Worm (Caenorhabditis elegans) whole organism, L3 larva: Measurements from ENCODE around the gene che-2.

Experiments used
- R02D3.7 ChIP-seq: fragments of 150-350 bp; optimal IDR thresholded peaks from 2 replicates; lab custom pipeline; 2014; ENCODE audit warnings: missing biosample characterization, missing genetic modification characterization
- ZK546.5 ChIP-seq: sonication (generic microtip); optimal IDR thresholded peaks from 2 replicates; lab custom pipeline; 2017; ENCODE audit warnings: missing biosample characterization, missing genetic modification characterization
- aly-2 ChIP-seq: fragments of 150-350 bp; optimal IDR thresholded peaks from 2 replicates; lab custom pipeline; 2014; ENCODE audit warnings: missing biosample characterization, missing genetic modification characterization
- ceh-16 ChIP-seq: sonication (generic microtip); optimal IDR thresholded peaks from 2 replicates; lab custom pipeline; 2017; ENCODE audit warnings: missing biosample characterization, missing genetic modification characterization
- ceh-28 ChIP-seq: fragments of 150-350 bp; optimal IDR thresholded peaks from 2 replicates; lab custom pipeline; 2014; ENCODE audit warnings: missing biosample characterization, missing genetic modification reagents, missing genetic modification characterization
- ceh-82 ChIP-seq: fragments of 150-350 bp; optimal IDR thresholded peaks from 2 replicates; lab custom pipeline; 2014; ENCODE audit warnings: missing biosample characterization, missing genetic modification characterization
- ceh-9 ChIP-seq: sonication (generic microtip); optimal IDR thresholded peaks from 2 replicates; lab custom pipeline; 2018; ENCODE audit warnings: missing biosample characterization, missing genetic modification characterization
- egl-27 ChIP-seq: sonication (generic microtip); optimal IDR thresholded peaks from 4 replicates; lab custom pipeline; 2017; ENCODE audit warnings: missing biosample characterization, missing genetic modification reagents, missing genetic modification characterization
- egl-5 ChIP-seq: fragments of 150-350 bp; optimal IDR thresholded peaks from 2 replicates; lab custom pipeline; 2017; ENCODE audit warnings: missing biosample characterization, missing genetic modification reagents, missing genetic modification characterization, inconsistent platforms
- elt-1 ChIP-seq: fragments of 150-350 bp; optimal IDR thresholded peaks from 2 replicates; lab custom pipeline; 2014; ENCODE audit warnings: missing biosample characterization, missing genetic modification characterization
- elt-2 ChIP-seq: sonication (generic microtip); optimal IDR thresholded peaks from 2 replicates; lab custom pipeline; 2016; ENCODE audit warnings: missing genetic modification reagents, mild to moderate bottlenecking, missing genetic modification characterization, missing compliant biosample characterization
- elt-3 ChIP-seq, 3 experiments: fragments of 150-350 bp in 1 of 3; sonication (generic microtip) in 2 of 3; optimal IDR thresholded peaks; 2 replicates in 2 of 3; 4 replicates in 1 of 3; lab custom pipeline; 2014 to 2017; ENCODE audit warnings: missing biosample characterization in 3 of 3, missing genetic modification characterization in 3 of 3
- eor-1 ChIP-seq, 2 experiments: fragments of 150-350 bp; optimal IDR thresholded peaks; 2 replicates each; lab custom pipeline; 2014 to 2018; ENCODE audit warnings: missing biosample characterization in 2 of 2, missing genetic modification characterization in 2 of 2
- fkh-2 ChIP-seq: fragments of 150-350 bp; optimal IDR thresholded peaks from 2 replicates; lab custom pipeline; 2014; ENCODE audit warnings: missing biosample characterization, missing genetic modification reagents, missing genetic modification characterization
- fos-1 ChIP-seq: fragments of 150-350 bp; optimal IDR thresholded peaks from 2 replicates; lab custom pipeline; 2014; ENCODE audit warnings: missing biosample characterization, missing genetic modification characterization
- hmg-11 ChIP-seq: sonication (generic microtip); optimal IDR thresholded peaks from 2 replicates; lab custom pipeline; 2016; ENCODE audit warnings: missing genetic modification characterization, missing compliant biosample characterization
- jun-1 ChIP-seq: fragments of 150-350 bp; optimal IDR thresholded peaks from 2 replicates; lab custom pipeline; 2014; ENCODE audit warnings: missing biosample characterization, missing genetic modification reagents, missing genetic modification characterization
- lin-15B ChIP-seq: fragments of 150-350 bp; optimal IDR thresholded peaks from 2 replicates; lab custom pipeline; 2014; ENCODE audit warnings: missing biosample characterization, missing genetic modification characterization
- lin-39 ChIP-seq: fragments of 150-350 bp; optimal IDR thresholded peaks from 2 replicates; lab custom pipeline; 2018; ENCODE audit warnings: missing biosample characterization, missing genetic modification reagents, missing genetic modification characterization
- lsy-12 ChIP-seq: sonication (generic microtip); optimal IDR thresholded peaks from 2 replicates; lab custom pipeline; 2016; ENCODE audit warnings: mild to moderate bottlenecking, missing genetic modification characterization, missing compliant biosample characterization
- mdl-1 ChIP-seq: fragments of 150-350 bp; optimal IDR thresholded peaks from 2 replicates; lab custom pipeline; 2014; ENCODE audit warnings: missing biosample characterization, missing genetic modification characterization
- mml-1 ChIP-seq: fragments of 150-350 bp; sonication (generic microtip); optimal IDR thresholded peaks from 3 replicates; lab custom pipeline; 2014; ENCODE audit warnings: missing biosample characterization, missing genetic modification characterization
- nhr-12 ChIP-seq: fragments of 150-350 bp; optimal IDR thresholded peaks from 2 replicates; lab custom pipeline; 2014; ENCODE audit warnings: missing biosample characterization, missing genetic modification characterization
- nhr-23 ChIP-seq: fragments of 150-350 bp; optimal IDR thresholded peaks from 2 replicates; lab custom pipeline; 2014; ENCODE audit warnings: missing biosample characterization, missing genetic modification reagents, missing genetic modification characterization
- nhr-237 ChIP-seq: fragments of 150-350 bp; optimal IDR thresholded peaks from 2 replicates; lab custom pipeline; 2014; ENCODE audit warnings: missing biosample characterization, missing genetic modification characterization
- nhr-25 ChIP-seq: sonication (generic microtip); optimal IDR thresholded peaks from 2 replicates; lab custom pipeline; 2017; ENCODE audit warnings: missing biosample characterization, missing genetic modification characterization
- nhr-28 ChIP-seq: fragments of 150-350 bp; optimal IDR thresholded peaks from 2 replicates; lab custom pipeline; 2014; ENCODE audit warnings: missing biosample characterization, missing genetic modification characterization
- nhr-43 ChIP-seq: sonication (generic microtip); optimal IDR thresholded peaks from 2 replicates; lab custom pipeline; 2016; ENCODE audit warnings: mild to moderate bottlenecking, missing genetic modification characterization, missing compliant biosample characterization; ENCODE audit not compliant: poor library complexity, severe bottlenecking
- nhr-76 ChIP-seq: fragments of 150-350 bp; sonication (generic microtip); optimal IDR thresholded peaks from 5 replicates; lab custom pipeline; 2014; ENCODE audit warnings: missing biosample characterization, missing genetic modification characterization
- nhr-77 ChIP-seq: fragments of 150-350 bp; optimal IDR thresholded peaks from 2 replicates; lab custom pipeline; 2014; ENCODE audit warnings: missing biosample characterization, missing genetic modification characterization
- pha-4 ChIP-seq: fragments of 150-350 bp; optimal IDR thresholded peaks from 2 replicates; lab custom pipeline; 2014; ENCODE audit warnings: missing biosample characterization, missing genetic modification reagents, missing genetic modification characterization
- pqm-1 ChIP-seq: fragments of 150-350 bp; optimal IDR thresholded peaks from 2 replicates; lab custom pipeline; 2017; ENCODE audit warnings: missing biosample characterization, missing genetic modification characterization, inconsistent platforms
- sea-2 ChIP-seq: fragments of 150-350 bp; sonication (generic microtip); optimal IDR thresholded peaks from 4 replicates; lab custom pipeline; 2014; ENCODE audit warnings: missing biosample characterization, missing genetic modification reagents, missing genetic modification characterization
- skn-1 ChIP-seq: fragments of 150-350 bp; optimal IDR thresholded peaks from 2 replicates; lab custom pipeline; 2014; ENCODE audit warnings: missing biosample characterization, missing genetic modification characterization
- snpc-4 ChIP-seq: fragments of 150-350 bp; optimal IDR thresholded peaks from 2 replicates; lab custom pipeline; 2014; ENCODE audit warnings: missing biosample characterization, missing genetic modification characterization
- unc-39 ChIP-seq: sonication (generic microtip); optimal IDR thresholded peaks from 4 replicates; lab custom pipeline; 2017; ENCODE audit warnings: missing biosample characterization, missing genetic modification characterization
- unc-62 ChIP-seq: fragments of 150-350 bp; sonication (generic microtip); optimal IDR thresholded peaks from 4 replicates; lab custom pipeline; 2014; ENCODE audit warnings: missing biosample characterization, missing genetic modification reagents, missing genetic modification characterization
- zag-1 ChIP-seq: fragments of 150-350 bp; optimal IDR thresholded peaks from 2 replicates; lab custom pipeline; 2014; ENCODE audit warnings: missing biosample characterization, missing genetic modification characterization
- ztf-11 ChIP-seq: fragments of 150-350 bp; optimal IDR thresholded peaks from 2 replicates; lab custom pipeline; 2014; ENCODE audit warnings: missing biosample characterization, missing genetic modification characterization
- ztf-4 ChIP-seq: fragments of 150-350 bp; optimal IDR thresholded peaks from 2 replicates; lab custom pipeline; 2014; ENCODE audit warnings: missing biosample characterization, missing genetic modification characterization

Gene che-2

ce11 chrX:528761-529160, 47.5 kb downstream of the che-2 start:
- TF ChIP-seq nhr-43 (tag; lab: Kevin White, UChicago), result no peak
- TF ChIP-seq, all 47 proteins: peak for 0

- TF ChIP-seq ZK546.5 (tag; lab: Kevin White, UChicago), result no peak
- no peak for TF ChIP-seq mdl-1 (tag; lab: Kevin White, UChicago)
- no peak for TF ChIP-seq lin-15B (tag; lab: Kevin White, UChicago)
- no peak for TF ChIP-seq fos-1 (tag; lab: Kevin White, UChicago)
- no peak for TF ChIP-seq egl-5
- no peak for TF ChIP-seq ztf-11
- TF ChIP-seq R02D3.7, result no peak
- TF ChIP-seq elt-3 (tag; optimal IDR thresholded peaks at IDR 0.05; lab: Kevin White, UChicago), result no peak
- TF ChIP-seq pha-4 (tag; lab: Kevin White, UChicago), result no peak
- TF ChIP-seq skn-1 (tag; lab: Kevin White, UChicago), result no peak
- no peak for TF ChIP-seq zag-1 (tag; lab: Kevin White, UChicago)
- no peak for TF ChIP-seq sea-2 (GFP tag; lab: Kevin White, UChicago)
- no peak for TF ChIP-seq fkh-2 (tag; lab: Kevin White, UChicago)
- TF ChIP-seq unc-39 (tag; lab: Kevin White, UChicago), result no peak
- TF ChIP-seq ztf-4 (tag; lab: Kevin White, UChicago), result no peak
These were observed 48.1 kb downstream of the che-2 start for ce11 chrX:529386-529785.

DNA sequence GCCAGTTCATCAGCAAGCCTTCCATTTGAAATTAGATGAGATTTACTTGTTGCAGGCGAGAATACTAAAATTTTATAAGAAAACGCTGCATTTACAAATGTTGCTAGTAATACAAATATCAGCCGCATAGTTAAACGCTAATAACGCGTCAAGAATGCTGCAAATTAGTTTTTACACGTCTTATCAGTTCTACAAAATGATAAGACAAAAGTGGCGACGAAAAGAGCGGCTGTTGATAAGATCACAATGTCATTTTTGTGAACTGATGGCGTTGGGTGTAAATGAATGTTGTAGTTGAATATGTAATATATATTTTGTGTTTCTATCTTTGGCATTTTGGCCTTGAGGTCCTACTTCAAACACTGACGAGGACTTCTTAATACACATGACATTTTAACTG, 48.8 kb downstream of the che-2 start, which contains the start of gene ugt-46:
Gene ugt-46, minus strand, starts transcription at position 279 of the 400 bp plus-strand sequence.
- no peak for TF ChIP-seq nhr-25 (tag; lab: Kevin White, UChicago)
- TF ChIP-seq pha-4 (tag; lab: Kevin White, UChicago), result peak; percentile 9
- no peak for TF ChIP-seq nhr-23 (tag; lab: Kevin White, UChicago)
- no peak for TF ChIP-seq ceh-28 (tag; lab: Kevin White, UChicago)
- no peak for TF ChIP-seq ceh-16 (tag; lab: Kevin White, UChicago)
- peak; percentile 95 for TF ChIP-seq elt-2 (tag; lab: Kevin White, UChicago)
- no peak for TF ChIP-seq sea-2 (GFP tag; lab: Kevin White, UChicago)
- peak; percentile 88 for TF ChIP-seq pqm-1 (tag; lab: Kevin White, UChicago)
- TF ChIP-seq fos-1 (tag; lab: Kevin White, UChicago), result no peak
- TF ChIP-seq elt-3 (tag; optimal IDR thresholded peaks at IDR 0.05; lab: Kevin White, UChicago), result peak in 1 of 3 experiments; percentile 15
- no peak for TF ChIP-seq nhr-12 (tag; lab: Kevin White, UChicago)
- TF ChIP-seq, all 47 proteins: peak for 4

DNA sequence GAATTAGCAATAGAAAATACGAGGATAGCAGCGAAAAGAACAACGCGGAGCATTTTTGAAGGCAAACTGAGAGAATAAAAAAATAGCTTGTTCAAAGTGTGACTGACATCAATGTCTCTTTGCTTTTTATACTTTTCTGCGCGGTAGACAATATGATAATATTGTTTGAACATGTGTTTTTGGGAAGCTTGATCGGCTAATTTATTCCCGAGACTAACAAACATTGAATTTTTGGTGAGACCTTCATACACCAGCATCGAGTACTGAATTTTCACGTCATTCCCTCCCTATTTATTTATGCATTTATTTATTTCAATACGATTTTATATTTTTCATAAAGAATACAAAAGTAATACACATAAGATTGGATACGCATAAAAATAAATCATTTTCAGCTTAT, 49.7 kb downstream of the che-2 start, which contains the start of gene B0310.6:
Gene B0310.6, minus strand, starts transcription at position 101 of the 400 bp plus-strand sequence.
- TF ChIP-seq jun-1 (tag; lab: Kevin White, UChicago) (no peak), aly-2 (tag; lab: Kevin White, UChicago) (no peak), fos-1 (tag; lab: Kevin White, UChicago) (no peak), nhr-25 (tag; lab: Kevin White, UChicago) (no peak), skn-1 (tag; lab: Kevin White, UChicago) (no peak), nhr-237 (tag; lab: Kevin White, UChicago) (no peak), lin-39 (tag; lab: Kevin White, UChicago) (no peak), mdl-1 (tag; lab: Kevin White, UChicago) (no peak), ZK546.5 (tag; lab: Kevin White, UChicago) (no peak), ztf-4 (tag; lab: Kevin White, UChicago) (no peak), nhr-76 (tag; lab: Kevin White, UChicago) (no peak), eor-1 (tag; optimal IDR thresholded peaks at IDR 0.05; lab: Kevin White, UChicago) (no peak), unc-62 (no peak)

DNA sequence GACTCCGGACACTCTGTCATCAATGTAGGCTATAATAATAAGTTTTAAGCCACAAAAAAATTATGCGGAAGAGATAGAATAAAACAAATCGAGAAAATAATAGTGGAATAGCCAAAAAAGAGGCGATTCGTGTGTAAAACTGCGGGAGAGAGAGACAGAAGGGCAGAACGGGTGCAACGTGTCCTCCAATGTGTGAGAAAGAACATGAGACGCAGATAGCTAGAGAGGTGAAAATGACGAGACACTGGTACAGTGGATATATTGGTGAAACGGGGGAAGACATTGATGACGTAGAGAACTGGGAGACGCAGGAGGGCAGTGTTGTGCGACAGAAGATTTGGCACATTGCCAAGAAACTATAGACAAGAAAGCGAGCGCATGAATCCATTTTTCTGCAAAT, 54.5 kb downstream of the che-2 start, which contains the start of gene F28C10.3:
Gene F28C10.3, minus strand, starts transcription at position 101 of the 400 bp plus-strand sequence.
- TF ChIP-seq lsy-12 (tag; lab: Kevin White, UChicago) (peak; percentile 3), ztf-4 (tag; lab: Kevin White, UChicago) (no peak), hmg-11 (tag; lab: Kevin White, UChicago) (peak; percentile 91), snpc-4 (peak; percentile 23), unc-39 (tag; lab: Kevin White, UChicago) (no peak), eor-1 (tag; optimal IDR thresholded peaks at IDR 0.05; lab: Kevin White, UChicago) (no peak), egl-5 (peak; percentile 20), egl-27 (tag; lab: Kevin White, UChicago) (no peak), unc-62 (peak; percentile 88), ceh-28 (tag; lab: Kevin White, UChicago) (peak; percentile 77), elt-2 (tag; lab: Kevin White, UChicago) (no peak), lin-15B (tag; lab: Kevin White, UChicago) (peak; percentile 47), ceh-82 (tag; lab: Kevin White, UChicago) (peak; percentile 74), ZK546.5 (tag; lab: Kevin White, UChicago) (no peak), ceh-16 (tag; lab: Kevin White, UChicago) (no peak), nhr-28 (tag; lab: Kevin White, UChicago) (no peak), ceh-9 (tag; lab: Kevin White, UChicago) (no peak), nhr-23 (tag; lab: Kevin White, UChicago) (peak; percentile 90), R02D3.7 (peak; percentile 75), aly-2 (tag; lab: Kevin White, UChicago) (no peak), zag-1 (tag; lab: Kevin White, UChicago) (peak; percentile 64), nhr-77 (tag; lab: Kevin White, UChicago) (peak; percentile 42), ztf-11 (no peak), nhr-43 (tag; lab: Kevin White, UChicago) (peak; percentile 93), elt-1 (tag; lab: Kevin White, UChicago) (peak; percentile 57), elt-3 (tag; optimal IDR thresholded peaks at IDR 0.05; lab: Kevin White, UChicago) (no peak), jun-1 (tag; lab: Kevin White, UChicago) (peak; percentile 55), nhr-76 (tag; lab: Kevin White, UChicago) (peak; percentile 52), nhr-25 (tag; lab: Kevin White, UChicago) (peak; percentile 98), nhr-237 (tag; lab: Kevin White, UChicago) (no peak), mml-1 (tag; lab: Kevin White, UChicago) (no peak)
